Worm (Caenorhabditis elegans) whole organism, late embryonic: ENCODE data around the gene F10G2.7.

ENCODE experiments used
- C08G9.2 ChIP-seq: sonication (generic microtip); optimal IDR thresholded peaks from 2 replicates; lab custom pipeline; 2016; ENCODE audit warnings: mild to moderate bottlenecking, missing genetic modification characterization, moderate library complexity, missing compliant biosample characterization
- C38D4.7 ChIP-seq: fragments of 200-800 bp; sonication (Bioruptor generic); optimal IDR thresholded peaks from 2 replicates; lab custom pipeline; 2018; ENCODE audit warnings: mild to moderate bottlenecking, missing genetic modification characterization, moderate library complexity, missing compliant biosample characterization
- F13H6.1 ChIP-seq: sonication (generic microtip); optimal IDR thresholded peaks from 2 replicates; lab custom pipeline; 2016; ENCODE audit warnings: missing genetic modification characterization, missing compliant biosample characterization
- K02D7.2 ChIP-seq: sonication (generic microtip); optimal IDR thresholded peaks from 2 replicates; lab custom pipeline; 2017; ENCODE audit warnings: mild to moderate bottlenecking, missing genetic modification characterization, missing compliant biosample characterization
- ahr-1 ChIP-seq: sonication (generic microtip); optimal IDR thresholded peaks from 2 replicates; lab custom pipeline; 2016; ENCODE audit warnings: missing genetic modification characterization, missing compliant biosample characterization
- ceh-14 ChIP-seq: sonication (generic microtip); optimal IDR thresholded peaks from 2 replicates; lab custom pipeline; 2016; ENCODE audit warnings: missing genotype, missing genetic modification characterization, missing compliant biosample characterization
- ceh-31 ChIP-seq: sonication (generic microtip); optimal IDR thresholded peaks from 2 replicates; lab custom pipeline; 2016; ENCODE audit warnings: missing genetic modification characterization, missing compliant biosample characterization
- ceh-34 ChIP-seq: sonication (generic microtip); optimal IDR thresholded peaks from 2 replicates; lab custom pipeline; 2016; ENCODE audit warnings: mild to moderate bottlenecking, missing genetic modification characterization, missing compliant biosample characterization
- che-1 ChIP-seq: sonication (generic microtip); optimal IDR thresholded peaks from 2 replicates; lab custom pipeline; 2016; ENCODE audit warnings: mild to moderate bottlenecking, missing genetic modification characterization, missing compliant biosample characterization
- dve-1 ChIP-seq: sonication (generic microtip); optimal IDR thresholded peaks from 2 replicates; lab custom pipeline; 2017; ENCODE audit warnings: antibody characterized with exemption, mild to moderate bottlenecking, missing genetic modification characterization, missing compliant biosample characterization
- elt-2 ChIP-seq: sonication (generic microtip); optimal IDR thresholded peaks from 2 replicates; lab custom pipeline; 2016; ENCODE audit warnings: missing genetic modification reagents, missing genetic modification characterization, missing compliant biosample characterization
- eyg-1 ChIP-seq: sonication (generic microtip); optimal IDR thresholded peaks from 2 replicates; lab custom pipeline; 2016; ENCODE audit warnings: missing genotype, missing genetic modification characterization, missing compliant biosample characterization
- fax-1 ChIP-seq: sonication (generic microtip); optimal IDR thresholded peaks from 2 replicates; lab custom pipeline; 2016; ENCODE audit warnings: missing genotype, missing genetic modification characterization, missing compliant biosample characterization
- gmeb-2 ChIP-seq: sonication (generic microtip); optimal IDR thresholded peaks from 2 replicates; lab custom pipeline; 2016; ENCODE audit warnings: missing genetic modification characterization, inconsistent platforms, missing compliant biosample characterization
- hlh-15 ChIP-seq: sonication (generic microtip); optimal IDR thresholded peaks from 2 replicates; lab custom pipeline; 2016; ENCODE audit warnings: missing genetic modification characterization, missing compliant biosample characterization
- hlh-6 ChIP-seq: sonication (generic microtip); optimal IDR thresholded peaks from 2 replicates; lab custom pipeline; 2016; ENCODE audit warnings: missing genotype, missing genetic modification characterization, missing compliant biosample characterization
- hlh-8 ChIP-seq: sonication (generic microtip); optimal IDR thresholded peaks from 2 replicates; lab custom pipeline; 2016; ENCODE audit warnings: missing genotype, missing genetic modification characterization, missing compliant biosample characterization
- lim-6 ChIP-seq: sonication (generic microtip); optimal IDR thresholded peaks from 2 replicates; lab custom pipeline; 2016; ENCODE audit warnings: missing genetic modification characterization, missing compliant biosample characterization
- madf-2 ChIP-seq: sonication (generic microtip); optimal IDR thresholded peaks from 2 replicates; lab custom pipeline; 2017; ENCODE audit warnings: missing genetic modification characterization, missing compliant biosample characterization
- nfya-1 ChIP-seq: sonication (generic microtip); optimal IDR thresholded peaks from 2 replicates; lab custom pipeline; 2017; ENCODE audit warnings: missing genetic modification characterization, mild to moderate bottlenecking, missing compliant biosample characterization, antibody characterized with exemption, moderate library complexity
- odd-2 ChIP-seq: sonication (generic microtip); optimal IDR thresholded peaks from 2 replicates; lab custom pipeline; 2017; ENCODE audit warnings: antibody characterized with exemption, mild to moderate bottlenecking, missing genetic modification characterization, missing compliant biosample characterization
- pag-3 ChIP-seq: sonication (generic microtip); optimal IDR thresholded peaks from 2 replicates; lab custom pipeline; 2016; ENCODE audit warnings: missing compliant biosample characterization, missing genetic modification characterization, borderline replicate concordance
- pax-1 ChIP-seq: fragments of 150-350 bp; optimal IDR thresholded peaks from 2 replicates; lab custom pipeline; 2014; ENCODE audit warnings: missing biosample characterization, missing genetic modification characterization
- pha-2 ChIP-seq: sonication (generic microtip); optimal IDR thresholded peaks from 2 replicates; lab custom pipeline; 2017; ENCODE audit warnings: mild to moderate bottlenecking, missing genetic modification characterization, missing compliant biosample characterization
- pqm-1 ChIP-seq: sonication (generic microtip); optimal IDR thresholded peaks from 2 replicates; lab custom pipeline; 2016; ENCODE audit warnings: missing genetic modification characterization, missing compliant biosample characterization
- pros-1 ChIP-seq: fragments of 150-350 bp; optimal IDR thresholded peaks from 2 replicates; lab custom pipeline; 2014; ENCODE audit warnings: missing biosample characterization, missing genetic modification reagents, missing genetic modification characterization
- ref-2 ChIP-seq: sonication (generic microtip); optimal IDR thresholded peaks from 2 replicates; lab custom pipeline; 2016; ENCODE audit warnings: missing genetic modification characterization, missing compliant biosample characterization
- sox-2 ChIP-seq: fragments of 200-800 bp; sonication (Bioruptor generic); IDR thresholded peaks from 2 replicates; pipeline ENCODE4 v1.3.6; 2022; ENCODE audit warnings: missing genetic modification reagents, missing genetic modification characterization, missing compliant biosample characterization
- tbx-2 ChIP-seq: sonication (generic microtip); optimal IDR thresholded peaks from 2 replicates; lab custom pipeline; 2016; ENCODE audit warnings: missing genetic modification characterization, missing compliant biosample characterization
- tbx-7 ChIP-seq: sonication (generic microtip); optimal IDR thresholded peaks from 2 replicates; lab custom pipeline; 2016; ENCODE audit warnings: missing genotype, missing genetic modification characterization, missing compliant biosample characterization
- ttx-3 ChIP-seq: sonication (generic microtip); optimal IDR thresholded peaks from 2 replicates; lab custom pipeline; 2016; ENCODE audit warnings: missing genetic modification reagents, missing genetic modification characterization, missing compliant biosample characterization
- unc-3 ChIP-seq, 2 experiments: fragments of 200-800 bp in 1 of 2; sonication (Bioruptor generic) in 1 of 2; sonication (generic microtip) in 1 of 2; conservative IDR thresholded peaks in 1 of 2; optimal IDR thresholded peaks in 1 of 2; 2 replicates each; pipeline versions ENCODE4 v1.3.6 to Lab custom; 2016 to 2022; ENCODE audit warnings: missing compliant biosample characterization in 2 of 2, missing genetic modification characterization in 2 of 2, missing genetic modification reagents in 1 of 2

Gene F10G2.7

DNA sequence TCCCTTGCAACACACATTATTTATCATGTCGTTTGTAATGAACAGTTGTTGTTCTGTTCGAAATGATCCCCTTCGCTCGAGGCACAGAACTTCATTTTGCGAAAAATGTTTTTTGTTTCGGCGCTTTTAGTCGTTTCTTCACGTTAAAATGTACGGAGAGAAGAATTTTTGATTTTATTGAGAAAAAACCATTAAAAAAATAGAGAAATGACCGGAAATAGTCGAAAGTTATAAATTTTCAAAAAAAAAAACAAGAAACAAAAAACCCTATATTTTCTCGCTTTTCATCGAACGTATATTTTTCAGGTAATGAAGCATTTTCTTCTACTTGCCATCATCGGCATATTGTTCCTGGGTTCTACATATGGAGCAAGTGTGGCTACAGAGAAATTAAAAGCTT is 4.9 kb downstream of the F10G2.7 start, which contains the start of gene F10G2.1:
Gene F10G2.1, plus strand, starts transcription at position 301 of the 400 bp plus-strand sequence.
- TF ChIP-seq elt-2 (tag; lab: Kevin White, UChicago), result no peak
- TF ChIP-seq K02D7.2 (tag; lab: Kevin White, UChicago), result no peak
- no peak for TF ChIP-seq ceh-14
- TF ChIP-seq C38D4.7 (GFP tag; lab: Kevin White, UChicago), result no peak
- TF ChIP-seq pros-1, result no peak
- TF ChIP-seq pha-2 (tag; lab: Kevin White, UChicago), result no peak
- TF ChIP-seq odd-2 (tag; lab: Kevin White, UChicago), result no peak
- no peak for TF ChIP-seq ref-2
- TF ChIP-seq eyg-1 (tag; lab: Kevin White, UChicago), result no peak
- no peak for TF ChIP-seq pqm-1 (tag; lab: Kevin White, UChicago)
- no peak for TF ChIP-seq gmeb-2 (tag; lab: Kevin White, UChicago)
- TF ChIP-seq che-1, result no peak
- no peak for TF ChIP-seq C08G9.2 (tag; lab: Kevin White, UChicago)
- no peak for TF ChIP-seq pag-3 (tag; lab: Kevin White, UChicago)

DNA sequence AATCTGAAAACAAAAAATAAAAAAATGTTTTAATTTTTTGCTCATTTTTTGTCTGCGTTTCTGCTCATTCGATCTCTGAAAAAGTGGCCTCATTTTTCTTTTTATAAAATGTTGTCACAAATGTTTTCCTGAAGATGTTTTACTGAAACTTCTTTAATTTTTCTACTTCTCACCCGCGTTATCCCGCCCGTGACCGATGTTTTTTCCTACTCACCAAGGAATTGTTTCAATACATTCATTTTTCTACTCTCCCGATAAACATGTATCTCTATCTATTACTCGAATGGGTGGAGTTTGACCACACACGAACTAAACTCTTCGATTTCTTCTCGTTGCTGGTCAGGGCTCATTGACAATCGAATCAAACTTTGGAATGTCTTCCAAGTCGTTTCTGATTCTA is 6.2 kb downstream of the F10G2.7 start, which contains the start of gene F10G2.2:
Gene F10G2.2, plus strand, starts transcription at position 301 of the 400 bp plus-strand sequence.
- TF ChIP-seq C08G9.2 (tag; lab: Kevin White, UChicago) (no peak), hlh-6 (tag; lab: Kevin White, UChicago) (no peak), ceh-31 (no peak), ttx-3 (tag; lab: Kevin White, UChicago) (no peak), che-1 (no peak), hlh-15 (tag; lab: Kevin White, UChicago) (no peak)

DNA sequence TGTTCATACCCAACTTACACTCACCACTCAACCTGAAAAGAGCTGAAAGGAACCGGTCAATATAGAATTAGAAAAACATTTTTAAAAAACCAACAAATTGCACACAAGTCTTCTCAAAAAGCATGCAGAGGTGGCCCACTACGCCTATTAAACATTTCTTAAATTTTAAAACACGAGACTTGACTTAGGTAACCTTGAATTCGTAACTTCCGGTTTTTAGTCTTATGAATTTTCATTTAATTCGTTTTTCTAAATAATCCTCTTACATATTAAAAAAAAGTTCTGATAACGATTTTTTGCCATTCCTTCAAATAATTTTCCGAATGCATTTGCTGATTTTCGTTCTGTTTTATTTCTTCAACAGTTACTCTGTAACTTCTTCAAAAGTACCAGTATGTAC is 9.0 kb downstream of the F10G2.7 start, which contains the start of gene clec-7:
Gene clec-7, plus strand, starts transcription at position 301 of the 400 bp plus-strand sequence.
- TF ChIP-seq C08G9.2 (tag; lab: Kevin White, UChicago), result no peak
- TF ChIP-seq hlh-8 (tag; lab: Kevin White, UChicago), result no peak
- no peak for TF ChIP-seq nfya-1 (tag; lab: Kevin White, UChicago)
- no peak for TF ChIP-seq ceh-34
- TF ChIP-seq F13H6.1 (tag; lab: Kevin White, UChicago), result no peak
- no peak for TF ChIP-seq tbx-2 (tag; lab: Kevin White, UChicago)
- no peak for TF ChIP-seq K02D7.2 (tag; lab: Kevin White, UChicago)
- no peak for TF ChIP-seq tbx-7

DNA sequence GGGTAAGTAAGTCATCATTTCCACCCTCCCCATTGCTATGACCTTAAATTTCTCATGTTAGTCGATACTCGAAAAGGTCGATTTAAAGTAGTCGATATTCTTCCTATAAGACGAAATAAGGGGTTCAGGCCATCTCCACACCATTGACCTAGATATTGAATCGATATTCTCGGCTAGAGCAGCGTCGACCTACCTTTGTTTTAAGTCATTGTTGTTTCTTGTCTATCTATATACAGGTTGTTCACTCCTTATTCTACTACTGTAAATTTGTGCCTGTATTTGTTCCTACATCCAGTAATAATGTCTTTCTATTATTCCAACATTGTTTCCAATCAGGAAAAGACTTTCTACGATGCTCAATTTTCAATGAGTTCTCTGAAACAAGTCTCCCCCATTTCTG is 10.2 kb downstream of the F10G2.7 start, which contains the start of gene F10G2.4:
Gene F10G2.4, plus strand, starts transcription at position 301 of the 400 bp plus-strand sequence.
- TF ChIP-seq pros-1 (no peak), unc-3 (GFP tag; conservative IDR thresholded peaks at IDR 0.05; lab: Robert Waterston, UW) (no peak), unc-3 (tag; optimal IDR thresholded peaks at IDR 0.05; lab: Kevin White, UChicago) (no peak), dve-1 (tag; lab: Kevin White, UChicago) (no peak), ahr-1 (tag; lab: Kevin White, UChicago) (no peak), pag-3 (tag; lab: Kevin White, UChicago) (no peak), ttx-3 (tag; lab: Kevin White, UChicago) (no peak), pax-1 (tag; lab: Kevin White, UChicago) (no peak), tbx-7 (no peak), pha-2 (tag; lab: Kevin White, UChicago) (no peak), ceh-31 (no peak), lim-6 (tag; lab: Kevin White, UChicago) (no peak), ceh-34 (no peak)

DNA sequence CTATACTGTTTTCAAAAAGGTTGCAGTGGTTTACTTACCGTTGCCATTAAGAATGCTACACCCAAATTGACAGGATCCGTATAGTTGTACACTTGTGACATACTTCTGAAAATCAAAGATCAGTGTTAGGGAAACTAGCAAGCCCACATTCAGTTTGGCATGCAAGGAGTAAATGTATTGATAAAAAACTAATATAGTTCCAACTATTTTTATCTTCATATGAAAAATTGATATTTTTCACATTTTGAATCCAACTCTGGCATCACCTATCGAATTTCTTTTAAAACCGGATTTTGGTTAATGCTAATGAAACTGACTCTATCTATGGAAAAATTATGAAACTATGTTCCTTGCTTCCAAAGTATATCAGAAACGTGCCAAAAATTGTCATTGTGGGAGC is 11.8 kb downstream of the F10G2.7 start, which contains the start of gene srx-92:
Gene srx-92, minus strand, starts transcription at position 101 of the 400 bp plus-strand sequence.
- TF ChIP-seq fax-1 (tag; lab: Kevin White, UChicago) (no peak), madf-2 (tag; lab: Kevin White, UChicago) (no peak), sox-2 (GFP tag; lab: Robert Waterston, UW) (no peak), ahr-1 (tag; lab: Kevin White, UChicago) (no peak), pax-1 (tag; lab: Kevin White, UChicago) (no peak)
